Fruit fly (Drosophila melanogaster): ENCODE data around the gene CG42564.

Gene CG42564

dm6 chr3R:6352893-6353623 lies 21.2 kb upstream of the CG42564 start (continued):
- TF ChIP-seq odd (GFP tag; optimal IDR thresholded peaks at IDR 0.05) = peak; percentile 3
- no peak for TF ChIP-seq sisA (GFP tag; IDR thresholded peaks at IDR 0.05)
- no peak for TF ChIP-seq twi (tag; optimal IDR thresholded peaks at IDR 0.05)
- no peak for TF ChIP-seq wor (GFP tag; IDR thresholded peaks at IDR 0.05)
- TF ChIP-seq NK7.1 (GFP tag; optimal IDR thresholded peaks at IDR 0.05) = no peak
- no peak for TF ChIP-seq dati (GFP tag; IDR thresholded peaks at IDR 0.05)
- no peak for TF ChIP-seq CG6765 (GFP tag; optimal IDR thresholded peaks at IDR 0.05)
- TF ChIP-seq Mad (GFP tag; optimal IDR thresholded peaks at IDR 0.05) = no peak
- no peak for TF ChIP-seq Neu2 (GFP tag; optimal IDR thresholded peaks at IDR 0.05; ENCODE audit: borderline replicate concordance)
- no peak for TF ChIP-seq CG4707 (GFP tag; optimal IDR thresholded peaks at IDR 0.05)
- no peak for TF ChIP-seq eve (GFP tag; optimal IDR thresholded peaks at IDR 0.05)
- no peak for TF ChIP-seq CG4854 (GFP tag; optimal IDR thresholded peaks at IDR 0.05)
- no peak for TF ChIP-seq vnd (GFP tag; IDR thresholded peaks at IDR 0.05; ENCODE audit: partially characterized antibody)
- TF ChIP-seq slou (GFP tag; optimal IDR thresholded peaks at IDR 0.05) = no peak
- TF ChIP-seq Max (GFP tag; optimal IDR thresholded peaks at IDR 0.05) = no peak
- TF ChIP-seq Gsc (GFP tag; IDR thresholded peaks at IDR 0.05) = no peak
- TF ChIP-seq dan (GFP tag; IDR thresholded peaks at IDR 0.05) = no peak
- no peak for TF ChIP-seq zen (tag; optimal IDR thresholded peaks at IDR 0.05)
- no peak for TF ChIP-seq CG4404 (GFP tag; IDR thresholded peaks at IDR 0.05)
- no peak for TF ChIP-seq ab (GFP tag; optimal IDR thresholded peaks at IDR 0.05)
- no peak for TF ChIP-seq D19B (GFP tag; optimal IDR thresholded peaks at IDR 0.05)
- no peak for TF ChIP-seq MBD-R2 (GFP tag; IDR thresholded peaks at IDR 0.05)
- TF ChIP-seq cg (GFP tag; optimal IDR thresholded peaks at IDR 0.05) = no peak
- TF ChIP-seq CG10431 (GFP tag; optimal IDR thresholded peaks at IDR 0.05) = no peak
- 0 out of 2 replicates have a peak, but pooled peaks have one; percentile 29 for TF ChIP-seq ap (GFP tag; IDR thresholded peaks at IDR 0.05)
- TF ChIP-seq CG5245 (GFP tag; optimal IDR thresholded peaks at IDR 0.05) = no peak
- TF ChIP-seq NC2α (GFP tag; optimal IDR thresholded peaks at IDR 0.05) = no peak
- peak; percentile 48 for TF ChIP-seq CG17359 (tag; optimal IDR thresholded peaks at IDR 0.05)
- 0 out of 3 replicates have a peak, but pooled peaks have one; percentile 19 for TF ChIP-seq CG11695 (GFP tag; IDR thresholded peaks at IDR 0.05)
- TF ChIP-seq CG4360 (GFP tag; IDR thresholded peaks at IDR 0.05) = peak; percentile 76
- no peak for TF ChIP-seq lov (optimal IDR thresholded peaks at IDR 0.05)
- TF ChIP-seq lov (GFP tag; IDR thresholded peaks at IDR 0.05) = no peak
- no peak for TF ChIP-seq CG7271 (tag; optimal IDR thresholded peaks at IDR 0.05)
- peak; percentile 54 for TF ChIP-seq org-1 (GFP tag; optimal IDR thresholded peaks at IDR 0.05)
- peak; percentile 87 for TF ChIP-seq crol (GFP tag; IDR thresholded peaks at IDR 0.05)
- no peak for TF ChIP-seq en (GFP tag; optimal IDR thresholded peaks at IDR 0.05)
- no peak for TF ChIP-seq CG14050 (GFP tag; IDR thresholded peaks at IDR 0.05)
- TF ChIP-seq CG7556 (GFP tag; optimal IDR thresholded peaks at IDR 0.05) = peak; percentile 21
- TF ChIP-seq CG5180 (GFP tag; optimal IDR thresholded peaks at IDR 0.05) = no peak
- TF ChIP-seq repo (GFP tag; optimal IDR thresholded peaks at IDR 0.05) = no peak
- no peak for TF ChIP-seq Rfx (GFP tag; IDR thresholded peaks at IDR 0.05)
- TF ChIP-seq cato (GFP tag; optimal IDR thresholded peaks at IDR 0.05; ENCODE audit: borderline replicate concordance) = no peak
- TF ChIP-seq Rx (GFP tag; IDR thresholded peaks at IDR 0.05) = no peak
- no peak for TF ChIP-seq eyg (GFP tag; optimal IDR thresholded peaks at IDR 0.05)
- TF ChIP-seq Hr39 (optimal IDR thresholded peaks at IDR 0.05) = no peak
- TF ChIP-seq p53 (GFP tag; optimal IDR thresholded peaks at IDR 0.05) = no peak
- TF ChIP-seq CG2202 (tag; optimal IDR thresholded peaks at IDR 0.05) = no peak
- TF ChIP-seq CG10147 (GFP tag; optimal IDR thresholded peaks at IDR 0.05) = peak; percentile 5
- no peak for TF ChIP-seq CG9609 (GFP tag; optimal IDR thresholded peaks at IDR 0.05)
- TF ChIP-seq dm (GFP tag; optimal IDR thresholded peaks at IDR 0.05) = no peak
- TF ChIP-seq exex (tag; optimal IDR thresholded peaks at IDR 0.05) = no peak
- TF ChIP-seq CG10565 (GFP tag; optimal IDR thresholded peaks at IDR 0.05) = no peak

Measured in whole organism, embryonic.